Worm (Caenorhabditis elegans) whole organism, L1 larva: Measurements from ENCODE around the gene F56C9.10.

Experiments
- C16A3.4 ChIP-seq: fragments of 150-350 bp; optimal IDR thresholded peaks from 2 replicates; lab custom pipeline; 2014; ENCODE audit warnings: missing biosample characterization, missing genetic modification characterization
- C34B4.2 ChIP-seq: sonication (generic microtip); optimal IDR thresholded peaks from 2 replicates; lab custom pipeline; 2017; ENCODE audit warnings: mild to moderate bottlenecking, missing genetic modification characterization, missing compliant biosample characterization
- F16B12.6 ChIP-seq: fragments of 150-350 bp; optimal IDR thresholded peaks from 2 replicates; lab custom pipeline; 2014; ENCODE audit warnings: missing biosample characterization, missing genetic modification characterization
- ama-1 ChIP-seq: fragments of 150-350 bp; optimal IDR thresholded peaks from 2 replicates; lab custom pipeline; 2014
- ceh-82 ChIP-seq, 3 experiments: fragments of 150-350 bp in 1 of 3; sonication (generic microtip) in 2 of 3; optimal IDR thresholded peaks; 2 replicates each; lab custom pipeline; 2014 to 2017; ENCODE audit warnings: missing biosample characterization in 3 of 3, missing genetic modification characterization in 3 of 3
- ceh-88 ChIP-seq: fragments of 200-800 bp; sonication (Bioruptor generic); IDR thresholded peaks from 2 replicates; pipeline ENCODE4 v1.3.6; 2022; ENCODE audit warnings: missing genetic modification characterization, missing compliant biosample characterization
- ceh-90 ChIP-seq: sonication (generic microtip); optimal IDR thresholded peaks from 2 replicates; lab custom pipeline; 2016; ENCODE audit warnings: missing genetic modification characterization, missing compliant biosample characterization
- dpl-1 ChIP-seq, 3 experiments: fragments of 150-350 bp in 2 of 3; sonication (generic microtip) in 1 of 3; optimal IDR thresholded peaks; 2 replicates each; lab custom pipeline; 2014 to 2017; ENCODE audit warnings: missing biosample characterization in 3 of 3, missing genetic modification characterization in 3 of 3, missing genetic modification reagents in 3 of 3
- efl-3 ChIP-seq: fragments of 200-800 bp; sonication (Bioruptor generic); optimal IDR thresholded peaks from 2 replicates; lab custom pipeline; 2018; ENCODE audit warnings: mild to moderate bottlenecking, missing genetic modification characterization, missing compliant biosample characterization
- egl-13 ChIP-seq: sonication (generic microtip); optimal IDR thresholded peaks from 2 replicates; lab custom pipeline; 2016; ENCODE audit warnings: missing genotype, missing genetic modification reagents, missing genetic modification characterization, missing compliant biosample characterization
- egl-27 ChIP-seq, 2 experiments: fragments of 150-350 bp in 1 of 2; sonication (generic microtip); optimal IDR thresholded peaks; 3 replicates each; lab custom pipeline; 2017 to 2018; ENCODE audit warnings: missing biosample characterization in 2 of 2, missing genetic modification characterization in 2 of 2, missing genetic modification reagents in 2 of 2
- elt-2 ChIP-seq: sonication (generic microtip); optimal IDR thresholded peaks from 2 replicates; lab custom pipeline; 2016; ENCODE audit warnings: missing genetic modification characterization, mild to moderate bottlenecking, inconsistent platforms, missing compliant biosample characterization, missing genetic modification reagents
- ets-5 ChIP-seq: fragments of 200-800 bp; sonication (Bioruptor generic); IDR thresholded peaks from 2 replicates; pipeline ENCODE4 v1.3.6; 2022; ENCODE audit warnings: missing genetic modification characterization, missing compliant biosample characterization
- fkh-10 ChIP-seq: sonication (generic microtip); optimal IDR thresholded peaks from 2 replicates; lab custom pipeline; 2017; ENCODE audit warnings: missing biosample characterization, missing genetic modification reagents, missing genetic modification characterization
- fkh-4 ChIP-seq: sonication (generic microtip); optimal IDR thresholded peaks from 2 replicates; lab custom pipeline; 2016; ENCODE audit warnings: missing compliant biosample characterization, missing genetic modification characterization, borderline replicate concordance
- fos-1 ChIP-seq: fragments of 150-350 bp; optimal IDR thresholded peaks from 2 replicates; lab custom pipeline; 2014; ENCODE audit warnings: missing biosample characterization, missing genetic modification characterization
- hlh-17 ChIP-seq: fragments of 200-800 bp; sonication (Bioruptor generic); optimal IDR thresholded peaks from 2 replicates; lab custom pipeline; 2018; ENCODE audit warnings: missing genetic modification characterization, mild to moderate bottlenecking, missing compliant biosample characterization, moderate library complexity, borderline replicate concordance
- irx-1 ChIP-seq: sonication (generic microtip); optimal IDR thresholded peaks from 2 replicates; lab custom pipeline; 2016; ENCODE audit warnings: missing genetic modification characterization, missing compliant biosample characterization
- isw-1 ChIP-seq: fragments of 200-800 bp; sonication (Bioruptor generic); IDR thresholded peaks from 2 replicates; pipeline ENCODE4 v1.3.6; 2022; ENCODE audit warnings: missing genetic modification characterization, missing compliant biosample characterization
- jun-1 ChIP-seq: fragments of 150-350 bp; optimal IDR thresholded peaks from 2 replicates; lab custom pipeline; 2014; ENCODE audit warnings: missing biosample characterization, missing genetic modification reagents, missing genetic modification characterization
- lin-13 ChIP-seq: fragments of 150-350 bp; optimal IDR thresholded peaks from 2 replicates; lab custom pipeline; 2014; ENCODE audit warnings: missing biosample characterization, missing genetic modification reagents, missing genetic modification characterization
- lin-14 ChIP-seq: fragments of 200-800 bp; sonication (Bioruptor generic); optimal IDR thresholded peaks from 2 replicates; lab custom pipeline; 2018; ENCODE audit warnings: mild to moderate bottlenecking, missing genetic modification characterization, moderate library complexity, missing compliant biosample characterization
- lin-15B ChIP-seq: fragments of 150-350 bp; sonication (generic microtip); optimal IDR thresholded peaks from 3 replicates; lab custom pipeline; 2014; ENCODE audit warnings: missing biosample characterization, missing genetic modification characterization
- lin-35 ChIP-seq, 2 experiments: fragments of 150-350 bp; optimal IDR thresholded peaks; 2 replicates each; lab custom pipeline; 2014; ENCODE audit warnings: missing biosample characterization in 2 of 2, missing genetic modification characterization in 2 of 2, missing genetic modification reagents in 2 of 2
- lin-39 ChIP-seq: fragments of 150-350 bp; optimal IDR thresholded peaks from 2 replicates; lab custom pipeline; 2014; ENCODE audit warnings: missing biosample characterization, missing genetic modification reagents, missing genetic modification characterization
- lsy-2 ChIP-seq, 2 experiments: fragments of 150-350 bp; optimal IDR thresholded peaks; 2 replicates each; lab custom pipeline; 2014; ENCODE audit warnings: missing biosample characterization in 2 of 2, missing genetic modification characterization in 2 of 2
- mab-9 ChIP-seq: fragments of 200-800 bp; sonication (Bioruptor generic); IDR thresholded peaks from 2 replicates; pipeline ENCODE4 v1.3.6; 2022; ENCODE audit warnings: missing genetic modification reagents, missing genetic modification characterization, missing compliant biosample characterization
- mdl-1 ChIP-seq, 2 experiments: fragments of 150-350 bp; optimal IDR thresholded peaks; 2 replicates each; lab custom pipeline; 2014 to 2017; ENCODE audit warnings: missing biosample characterization in 2 of 2, missing genetic modification characterization in 2 of 2, inconsistent platforms in 1 of 2
- mep-1 ChIP-seq: fragments of 150-350 bp; optimal IDR thresholded peaks from 2 replicates; lab custom pipeline; 2014; ENCODE audit warnings: missing biosample characterization, missing genetic modification characterization
- nhr-11 ChIP-seq: fragments of 150-350 bp; optimal IDR thresholded peaks from 2 replicates; lab custom pipeline; 2014; ENCODE audit warnings: missing biosample characterization, missing genetic modification characterization
- nhr-237 ChIP-seq: fragments of 150-350 bp; optimal IDR thresholded peaks from 2 replicates; lab custom pipeline; 2014; ENCODE audit warnings: missing biosample characterization, missing genetic modification characterization
- nhr-28 ChIP-seq: fragments of 150-350 bp; optimal IDR thresholded peaks from 2 replicates; lab custom pipeline; 2014; ENCODE audit warnings: missing biosample characterization, missing genetic modification characterization
- nhr-71 ChIP-seq: sonication (generic microtip); optimal IDR thresholded peaks from 2 replicates; lab custom pipeline; 2016; ENCODE audit warnings: mild to moderate bottlenecking, missing genetic modification characterization, moderate library complexity, missing compliant biosample characterization
- nhr-77 ChIP-seq: fragments of 150-350 bp; optimal IDR thresholded peaks from 2 replicates; lab custom pipeline; 2014; ENCODE audit warnings: missing biosample characterization, missing genetic modification characterization
- pax-3 ChIP-seq: fragments of 200-800 bp; sonication (Bioruptor generic); optimal IDR thresholded peaks from 2 replicates; lab custom pipeline; 2018; ENCODE audit warnings: mild to moderate bottlenecking, missing genetic modification characterization, moderate library complexity, missing compliant biosample characterization
- pqm-1 ChIP-seq: sonication (generic microtip); optimal IDR thresholded peaks from 3 replicates; lab custom pipeline; 2017; ENCODE audit warnings: missing biosample characterization, missing genetic modification characterization
- rnt-1 ChIP-seq: sonication (generic microtip); optimal IDR thresholded peaks from 2 replicates; lab custom pipeline; 2016; ENCODE audit warnings: mild to moderate bottlenecking, missing genetic modification characterization, moderate library complexity, missing compliant biosample characterization
- skn-1 ChIP-seq: fragments of 150-350 bp; optimal IDR thresholded peaks from 2 replicates; lab custom pipeline; 2014; ENCODE audit warnings: missing biosample characterization, missing genetic modification characterization
- snpc-4 ChIP-seq: fragments of 150-350 bp; optimal IDR thresholded peaks from 2 replicates; lab custom pipeline; 2014; ENCODE audit warnings: missing biosample characterization, missing genetic modification characterization
- sox-4 ChIP-seq: sonication (generic microtip); optimal IDR thresholded peaks from 2 replicates; lab custom pipeline; 2016; ENCODE audit warnings: missing genetic modification characterization, missing compliant biosample characterization
- sptf-1 ChIP-seq: fragments of 150-350 bp; optimal IDR thresholded peaks from 2 replicates; lab custom pipeline; 2014; ENCODE audit warnings: missing biosample characterization, missing genetic modification characterization
- swsn-7 ChIP-seq: sonication (generic microtip); optimal IDR thresholded peaks from 2 replicates; lab custom pipeline; 2016; ENCODE audit warnings: missing genetic modification characterization, missing compliant biosample characterization
- tlp-1 ChIP-seq: fragments of 150-350 bp; optimal IDR thresholded peaks from 2 replicates; lab custom pipeline; 2014; ENCODE audit warnings: missing biosample characterization, missing genetic modification characterization
- unc-130 ChIP-seq: fragments of 150-350 bp; optimal IDR thresholded peaks from 2 replicates; lab custom pipeline; 2017; ENCODE audit warnings: missing biosample characterization, missing genetic modification characterization, inconsistent platforms
- unc-30 ChIP-seq: sonication (generic microtip); optimal IDR thresholded peaks from 2 replicates; lab custom pipeline; 2017; ENCODE audit warnings: missing biosample characterization, missing genetic modification characterization
- unc-62 ChIP-seq: fragments of 150-350 bp; optimal IDR thresholded peaks from 2 replicates; lab custom pipeline; 2014; ENCODE audit warnings: missing biosample characterization, missing genetic modification reagents, missing genetic modification characterization
- unc-86 ChIP-seq: sonication (generic microtip); optimal IDR thresholded peaks from 2 replicates; lab custom pipeline; 2016; ENCODE audit warnings: missing genetic modification characterization, missing compliant biosample characterization
- unc-98 ChIP-seq: fragments of 200-800 bp; sonication (Bioruptor generic); IDR thresholded peaks from 2 replicates; pipeline ENCODE4 v1.3.6; 2022; ENCODE audit warnings: missing genetic modification characterization, missing compliant biosample characterization
- vab-15 ChIP-seq: sonication (generic microtip); optimal IDR thresholded peaks from 2 replicates; lab custom pipeline; 2017; ENCODE audit warnings: missing genotype, mild to moderate bottlenecking, missing genetic modification characterization, missing compliant biosample characterization
- xbp-1 ChIP-seq: sonication (generic microtip); optimal IDR thresholded peaks from 2 replicates; lab custom pipeline; 2016; ENCODE audit warnings: missing genetic modification characterization, missing compliant biosample characterization
- zag-1 ChIP-seq: fragments of 150-350 bp; optimal IDR thresholded peaks from 2 replicates; lab custom pipeline; 2014; ENCODE audit warnings: missing biosample characterization, missing genetic modification characterization
- zip-4 ChIP-seq: fragments of 200-800 bp; sonication (Bioruptor generic); optimal IDR thresholded peaks from 2 replicates; lab custom pipeline; 2018; ENCODE audit warnings: mild to moderate bottlenecking, missing genetic modification characterization, moderate library complexity, missing compliant biosample characterization
- ztf-4 ChIP-seq: fragments of 150-350 bp; optimal IDR thresholded peaks from 2 replicates; lab custom pipeline; 2014; ENCODE audit warnings: missing biosample characterization, missing genetic modification characterization

The F56C9.10 gene

DNA sequence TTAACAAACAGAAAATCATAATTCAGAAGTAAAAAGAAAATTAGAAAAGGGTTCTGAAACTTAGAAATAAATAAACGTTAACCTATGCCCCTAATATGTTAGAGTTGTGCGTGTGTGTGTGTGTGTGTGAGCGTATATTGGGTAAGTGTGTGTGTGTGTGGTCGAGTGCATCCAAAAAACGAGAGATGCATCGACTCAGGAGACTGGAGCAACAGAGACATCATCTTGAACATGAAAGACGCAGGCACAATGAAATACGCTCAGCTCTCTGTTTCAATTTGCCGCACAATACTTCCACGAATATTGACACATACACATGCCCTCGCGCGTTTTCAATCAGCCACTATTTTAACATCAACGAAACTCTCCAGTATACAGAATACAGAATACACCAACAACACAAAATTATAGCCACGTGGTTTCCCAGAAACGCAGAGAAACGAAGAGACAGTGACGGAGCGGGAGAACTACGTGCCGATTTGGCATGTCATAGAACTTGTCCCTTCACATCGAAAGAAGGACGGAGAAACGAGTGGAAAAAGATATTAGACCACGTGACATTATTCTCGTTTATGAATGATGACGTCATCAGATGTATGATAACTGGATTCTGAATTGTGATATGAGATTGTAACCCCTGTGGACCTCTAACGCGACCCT is 41.2 kb upstream of the F56C9.10 start (continued):
- peak; percentile 27 for TF ChIP-seq F16B12.6 (tag; lab: Kevin White, UChicago)
- no peak for TF ChIP-seq nhr-28 (tag; lab: Kevin White, UChicago)
- no peak for TF ChIP-seq pqm-1 (tag; lab: Kevin White, UChicago)
- peak; percentile 87 for TF ChIP-seq xbp-1 (tag; lab: Kevin White, UChicago)
- TF ChIP-seq fkh-10 = no peak
- no peak for TF ChIP-seq ceh-88 (GFP tag; lab: Robert Waterston, UW)
- peak; percentile 36 to 85 for TF ChIP-seq lin-35 (GFP tag; optimal IDR thresholded peaks at IDR 0.05; lab: Kevin White, UChicago)
- peak; percentile 38 for TF ChIP-seq lin-13
- peak; percentile 41 to 57 (median 42) for TF ChIP-seq dpl-1 (GFP tag; optimal IDR thresholded peaks at IDR 0.05; lab: Kevin White, UChicago)
- no peak for TF ChIP-seq fkh-4 (tag; lab: Kevin White, UChicago)
- TF ChIP-seq ztf-4 = peak; percentile 87
- no peak for TF ChIP-seq C34B4.2 (tag; lab: Kevin White, UChicago)
- no peak for TF ChIP-seq snpc-4 (tag; lab: Kevin White, UChicago)
- peak; percentile 58 for TF ChIP-seq jun-1 (tag; lab: Kevin White, UChicago)
- TF ChIP-seq ceh-90 (tag; lab: Kevin White, UChicago) = no peak
- no peak for TF ChIP-seq sptf-1 (tag; lab: Kevin White, UChicago)
- TF ChIP-seq mab-9 (GFP tag; lab: Robert Waterston, UW) = no peak
- TF ChIP-seq zip-4 (GFP tag; lab: Kevin White, UChicago) = no peak
- peak in 1 of 3 experiments; percentile 19 for TF ChIP-seq ceh-82 (tag; optimal IDR thresholded peaks at IDR 0.05; lab: Kevin White, UChicago)
- no peak for TF ChIP-seq unc-62 (GFP tag; lab: Kevin White, UChicago)
- TF ChIP-seq nhr-71 (tag; lab: Kevin White, UChicago) = peak; percentile 93
- no peak for TF ChIP-seq unc-86
- TF ChIP-seq vab-15 = peak; percentile 33
- peak; percentile 90 for TF ChIP-seq mep-1 (tag; lab: Kevin White, UChicago)
- TF ChIP-seq pax-3 = no peak
- TF ChIP-seq C16A3.4 (tag; lab: Kevin White, UChicago) = peak; percentile 63
- TF ChIP-seq unc-30 (tag; lab: Kevin White, UChicago) = no peak
- no peak for TF ChIP-seq fos-1 (tag; lab: Kevin White, UChicago)
- TF ChIP-seq nhr-77 (tag; lab: Kevin White, UChicago) = peak; percentile 4
- TF ChIP-seq sox-4 (tag; lab: Kevin White, UChicago) = no peak
- peak; percentile 64 for TF ChIP-seq irx-1 (tag; lab: Kevin White, UChicago)
- no peak for TF ChIP-seq ets-5 (GFP tag; lab: Robert Waterston, UW)
- TF ChIP-seq egl-13 (tag; lab: Kevin White, UChicago) = no peak
- TF ChIP-seq isw-1 (GFP tag; lab: Robert Waterston, UW) = no peak
- TF ChIP-seq lin-39 (tag; lab: Kevin White, UChicago) = no peak
- no peak for TF ChIP-seq lin-15B
- no peak for TF ChIP-seq elt-2 (tag; lab: Kevin White, UChicago)
- TF ChIP-seq nhr-237 (tag; lab: Kevin White, UChicago) = peak; percentile 13
- TF ChIP-seq efl-3 (GFP tag; lab: Kevin White, UChicago) = no peak
- TF ChIP-seq mdl-1 (tag; optimal IDR thresholded peaks at IDR 0.05; lab: Kevin White, UChicago) = peak in 1 of 2 experiments; percentile 98
- peak; percentile 17 for TF ChIP-seq unc-130 (tag; lab: Kevin White, UChicago)
- no peak for TF ChIP-seq rnt-1 (tag; lab: Kevin White, UChicago)
- no peak for TF ChIP-seq tlp-1 (tag; lab: Kevin White, UChicago)
- TF ChIP-seq zag-1 (tag; lab: Kevin White, UChicago) = no peak
- TF ChIP-seq hlh-17 (GFP tag; lab: Kevin White, UChicago) = no peak
- TF ChIP-seq ama-1 (lab: Kevin White, UChicago) = no peak
- TF ChIP-seq lin-14 (GFP tag; lab: Kevin White, UChicago) = peak; percentile 90
- TF ChIP-seq egl-27 (tag; optimal IDR thresholded peaks at IDR 0.05; lab: Kevin White, UChicago) = peak in 1 of 2 experiments; percentile 17
- peak; percentile 68 for TF ChIP-seq swsn-7 (tag; lab: Kevin White, UChicago)
- TF ChIP-seq unc-98 (GFP tag; lab: Robert Waterston, UW) = no peak
- TF ChIP-seq skn-1 = peak; percentile 46
- no peak for TF ChIP-seq nhr-11
- TF ChIP-seq lsy-2 (tag; optimal IDR thresholded peaks at IDR 0.05; lab: Kevin White, UChicago) = peak; percentile 55 to 64
